Worm (Caenorhabditis elegans): ENCODE measurements around the gene F19G12.4.

The F19G12.4 gene

ce11 chrX:1446593-1447141 is 29.6 kb downstream of the F19G12.4 start, which contains the start of gene zfp-3 (continued):
- TF ChIP-seq nfyb-1 (GFP tag; IDR thresholded peaks at IDR 0.05) (peak; percentile 84), snpc-3.4 (tag; optimal IDR thresholded peaks at IDR 0.05) (no peak), attf-6 (GFP tag; IDR thresholded peaks at IDR 0.05) (no peak), ceh-91 (GFP tag; IDR thresholded peaks at IDR 0.05) (no peak), D2030.7 (GFP tag; IDR thresholded peaks at IDR 0.05) (no peak), let-526 (GFP tag; IDR thresholded peaks at IDR 0.05) (peak; percentile 80; the same call in 1 of the 2 replicates), pbrm-1 (GFP tag; IDR thresholded peaks at IDR 0.05) (peak; percentile 90), ztf-22 (GFP tag; optimal IDR thresholded peaks at IDR 0.05) (peak; percentile 61), him-1 (tag; optimal IDR thresholded peaks at IDR 0.05) (no peak), madf-3 (GFP tag; IDR thresholded peaks at IDR 0.05) (no peak), lin-26 (GFP tag; IDR thresholded peaks at IDR 0.05) (peak; percentile 59), lin-54 (GFP tag; optimal IDR thresholded peaks at IDR 0.05) (peak; percentile 65), tbx-9 (tag; optimal IDR thresholded peaks at IDR 0.05; ENCODE audit: borderline replicate concordance) (no peak), gei-17 (GFP tag; optimal IDR thresholded peaks at IDR 0.05) (peak; percentile 87), ceh-58 (GFP tag; IDR thresholded peaks at IDR 0.05) (no peak), repo-1 (tag; optimal IDR thresholded peaks at IDR 0.05) (peak; percentile 70), B0019.2 (GFP tag; conservative IDR thresholded peaks at IDR 0.05) (no peak), ama-1 (optimal IDR thresholded peaks at IDR 0.05) (no peak), ama-1 (GFP tag; optimal IDR thresholded peaks at IDR 0.05) (no peak), B0261.1 (tag; optimal IDR thresholded peaks at IDR 0.05) (no peak), nhr-27 (tag; optimal IDR thresholded peaks at IDR 0.05) (no peak), hlh-12 (tag; optimal IDR thresholded peaks at IDR 0.05) (no peak), K12H6.12 (tag; optimal IDR thresholded peaks at IDR 0.05) (peak; percentile 91), F37B4.10 (GFP tag; IDR thresholded peaks at IDR 0.05) (no peak), akir-1 (GFP tag; optimal IDR thresholded peaks at IDR 0.05) (peak; percentile 76), Y56A3A.18 (GFP tag; IDR thresholded peaks at IDR 0.05) (0 out of 2 replicates have a peak, but pooled peaks have one; percentile 50), snpc-1.3 (tag; optimal IDR thresholded peaks at IDR 0.05; ENCODE audit: insufficient read depth) (no peak), B0336.3 (GFP tag; IDR thresholded peaks at IDR 0.05) (peak; percentile 88), lsl-1 (GFP tag; optimal IDR thresholded peaks at IDR 0.05) (no peak), F10E7.11 (tag; optimal IDR thresholded peaks at IDR 0.05) (no peak), egl-18 (GFP tag; IDR thresholded peaks at IDR 0.05) (no peak), nfya-1 (tag; optimal IDR thresholded peaks at IDR 0.05; ENCODE audit: borderline replicate concordance, insufficient read depth) (no peak), mcd-1 (GFP tag; IDR thresholded peaks at IDR 0.05) (peak; percentile 84), C06A6.2 (GFP tag; conservative IDR thresholded peaks at IDR 0.05) (peak; percentile 91), ceh-40 (GFP tag; IDR thresholded peaks at IDR 0.05) (no peak), F33H1.4 (GFP tag; IDR thresholded peaks at IDR 0.05) (peak; percentile 56), hrde-1 (tag; optimal IDR thresholded peaks at IDR 0.05; ENCODE audit: borderline replicate concordance) (no peak), zim-3 (tag; optimal IDR thresholded peaks at IDR 0.05) (no peak), hmg-20 (GFP tag; IDR thresholded peaks at IDR 0.05) (peak; percentile 53; the same call in 1 of the 2 replicates)

ce11 chrX:1450352-1450818 is 33.3 kb downstream of the F19G12.4 start, which contains the start of gene W05H7.1:
Gene W05H7.1, plus strand, starts transcription at chrX:1450768.
- TF ChIP-seq fkh-3 (tag; optimal IDR thresholded peaks at IDR 0.05): no peak
- TF ChIP-seq K11D2.4 (GFP tag; IDR thresholded peaks at IDR 0.05): 0 out of 2 replicates have a peak, but pooled peaks have one; percentile 23
- no peak for TF ChIP-seq Y67H2A.10 (GFP tag; conservative IDR thresholded peaks at IDR 0.05)
- TF ChIP-seq hmg-1.2 (GFP tag; IDR thresholded peaks at IDR 0.05): peak; percentile 46; the same call in 1 of the 2 replicates
- no peak for TF ChIP-seq ccch-3 (GFP tag; optimal IDR thresholded peaks at IDR 0.05)
- no peak for TF ChIP-seq rpc-1 (optimal IDR thresholded peaks at IDR 0.05)
- TF ChIP-seq rpc-1 (tag; optimal IDR thresholded peaks at IDR 0.05): no peak
- TF ChIP-seq let-607 (tag; optimal IDR thresholded peaks at IDR 0.05): no peak
- peak; percentile 7; the same call in 1 of the 2 replicates for TF ChIP-seq mcd-1 (GFP tag; IDR thresholded peaks at IDR 0.05)
